Fruit fly (Drosophila melanogaster) whole organism, wandering third instar larva: ENCODE data around the gene mmy.

Experiments
- Abd-B ChIP-seq: fragments of >200 bp; optimal IDR thresholded peaks from 2 replicates; lab custom pipeline; 2017; ENCODE audit warnings: missing biosample characterization, missing genetic modification characterization
- CG9705 ChIP-seq: fragments of 200-800 bp; sonication (Bioruptor generic); optimal IDR thresholded peaks from 2 replicates; lab custom pipeline; 2018; ENCODE audit warnings: missing biosample characterization, mild to moderate bottlenecking, missing genetic modification characterization
- Dif ChIP-seq: fragments of 200-275, 200-300 bp; sonication (Bioruptor generic); optimal IDR thresholded peaks from 2 replicates; lab custom pipeline; 2018; ENCODE audit warnings: missing biosample characterization, missing genetic modification characterization; ENCODE audit not compliant: partially characterized antibody
- GATAd ChIP-seq: sonication (Bioruptor generic); optimal IDR thresholded peaks from 2 replicates; lab custom pipeline; 2016; ENCODE audit warnings: missing biosample characterization, missing genetic modification characterization
- Mio ChIP-seq: sonication (Bioruptor generic); optimal IDR thresholded peaks from 2 replicates; lab custom pipeline; 2016; ENCODE audit warnings: missing biosample characterization, missing genetic modification characterization
- N ChIP-seq: fragments of >200 bp; optimal IDR thresholded peaks from 2 replicates; lab custom pipeline; 2018; ENCODE audit warnings: missing biosample characterization, missing external identifiers, missing genetic modification characterization
- brk ChIP-seq: fragments of 200-800 bp; sonication (Bioruptor generic); optimal IDR thresholded peaks from 2 replicates; lab custom pipeline; 2016; ENCODE audit warnings: missing biosample characterization, mild to moderate bottlenecking, missing genetic modification characterization
- ey ChIP-seq: fragments of 200-800 bp; sonication (Bioruptor generic); optimal IDR thresholded peaks from 2 replicates; lab custom pipeline; 2016; ENCODE audit warnings: missing biosample characterization, missing genetic modification characterization
- fru ChIP-seq: fragments of 200-800 bp; sonication (Bioruptor generic); optimal IDR thresholded peaks from 3 replicates; lab custom pipeline; 2016; ENCODE audit warnings: missing biosample characterization, mild to moderate bottlenecking, missing genetic modification characterization
- h ChIP-seq: fragments of 200-800 bp; sonication (Bioruptor generic); optimal IDR thresholded peaks from 3 replicates; lab custom pipeline; 2016; ENCODE audit warnings: missing biosample characterization, mild to moderate bottlenecking, missing genetic modification characterization
- pan ChIP-seq: fragments of >200 bp; optimal IDR thresholded peaks from 2 replicates; lab custom pipeline; 2017
- psq ChIP-seq: fragments of 200-800 bp; sonication (Bioruptor generic); optimal IDR thresholded peaks from 3 replicates; lab custom pipeline; 2017; ENCODE audit warnings: missing biosample characterization, mild to moderate bottlenecking, missing genetic modification characterization, moderate library complexity
- rgr ChIP-seq: fragments of 200-800 bp; sonication (Bioruptor generic); optimal IDR thresholded peaks from 3 replicates; lab custom pipeline; 2016; ENCODE audit warnings: missing biosample characterization, mild to moderate bottlenecking, missing genetic modification characterization

dm6 chr2L:6462259-6462658, 11.4 kb downstream of the mmy start:
- TF ChIP-seq rgr (GFP tag; lab: Kevin White, UChicago) (no peak), pan (no peak), Dif (no peak), h (GFP tag; lab: Kevin White, UChicago) (no peak), N (GFP tag; lab: Kevin White, UChicago) (no peak), ey (GFP tag; lab: Kevin White, UChicago) (no peak), GATAd (GFP tag; lab: Kevin White, UChicago) (no peak), Abd-B (GFP tag; lab: Kevin White, UChicago) (no peak), psq (GFP tag; lab: Kevin White, UChicago) (no peak), CG9705 (GFP tag; lab: Kevin White, UChicago) (no peak), Mio (GFP tag; lab: Kevin White, UChicago) (no peak), fru (GFP tag; lab: Kevin White, UChicago) (no peak), brk (GFP tag; lab: Kevin White, UChicago) (no peak)
